Fruit fly (Drosophila melanogaster) whole organism, prepupa: Measurements from ENCODE around the gene eIF3l.

Source experiments
- CG10631 ChIP-seq: fragments of 200-800 bp; sonication (Bioruptor generic); optimal IDR thresholded peaks from 2 replicates; lab custom pipeline; 2016; ENCODE audit warnings: missing biosample characterization, missing genetic modification characterization
- CG10669 ChIP-seq: fragments of 200-800 bp; sonication (Bioruptor generic); optimal IDR thresholded peaks from 3 replicates; lab custom pipeline; 2018; ENCODE audit warnings: missing biosample characterization, mild to moderate bottlenecking, missing genetic modification characterization, moderate library complexity
- CG11762 ChIP-seq: fragments of 200-800 bp; sonication (Bioruptor generic); optimal IDR thresholded peaks from 3 replicates; lab custom pipeline; 2016; ENCODE audit warnings: missing biosample characterization, missing genetic modification characterization; ENCODE audit not compliant: insufficient read depth
- CG15336 ChIP-seq: fragments of 200-800 bp; sonication (Bioruptor generic); IDR thresholded peaks from 2 replicates; pipeline ENCODE4 v1.3.6; 2022; ENCODE audit warnings: missing biosample characterization, missing genetic modification characterization
- CG1621 ChIP-seq: fragments of 200-800 bp; sonication (Bioruptor generic); optimal IDR thresholded peaks from 3 replicates; lab custom pipeline; 2018; ENCODE audit warnings: missing biosample characterization, mild to moderate bottlenecking, missing genetic modification characterization
- CG3032 ChIP-seq: fragments of 200-800 bp; optimal IDR thresholded peaks from 2 replicates; lab custom pipeline; 2019; ENCODE audit warnings: missing biosample characterization, mild to moderate bottlenecking, missing genetic modification characterization, moderate library complexity
- CG32006 ChIP-seq: fragments of 200-800 bp; sonication (Bioruptor generic); optimal IDR thresholded peaks from 3 replicates; lab custom pipeline; 2017; ENCODE audit warnings: missing biosample characterization, mild to moderate bottlenecking, missing genetic modification characterization
- CG34406 ChIP-seq: fragments of 200-800 bp; sonication (Bioruptor generic); optimal IDR thresholded peaks from 3 replicates; lab custom pipeline; 2016; ENCODE audit warnings: missing biosample characterization, missing genetic modification characterization
- CG3919 ChIP-seq: fragments of 200-800 bp; sonication (Bioruptor generic); optimal IDR thresholded peaks from 3 replicates; lab custom pipeline; 2016; ENCODE audit warnings: missing biosample characterization, missing genetic modification characterization
- CG4318 ChIP-seq: fragments of 200-800 bp; sonication (Bioruptor generic); optimal IDR thresholded peaks from 3 replicates; lab custom pipeline; 2017; ENCODE audit warnings: missing biosample characterization, mild to moderate bottlenecking, missing genetic modification characterization
- CG6163 ChIP-seq: fragments of 200-800 bp; sonication (Bioruptor generic); IDR thresholded peaks from 3 replicates; pipeline ENCODE4 v1.3.6; 2022; ENCODE audit warnings: missing biosample characterization, missing genetic modification characterization
- CG6276 ChIP-seq: fragments of 200-800 bp; sonication (Bioruptor generic); optimal IDR thresholded peaks from 2 replicates; lab custom pipeline; 2017; ENCODE audit warnings: missing biosample characterization, mild to moderate bottlenecking, missing genetic modification characterization
- CG6792 ChIP-seq: fragments of 200-800 bp; sonication (Bioruptor generic); optimal IDR thresholded peaks from 3 replicates; lab custom pipeline; 2016; ENCODE audit warnings: missing biosample characterization, missing genetic modification characterization
- CG6854 ChIP-seq: fragments of 200-800 bp; sonication (Bioruptor generic); optimal IDR thresholded peaks from 2 replicates; lab custom pipeline; 2017; ENCODE audit warnings: missing biosample characterization, mild to moderate bottlenecking, missing genetic modification characterization
- CG7368 ChIP-seq: fragments of 200-800 bp; sonication (Bioruptor generic); optimal IDR thresholded peaks from 3 replicates; lab custom pipeline; 2016; ENCODE audit warnings: missing biosample characterization, missing genetic modification characterization
- CG8119 ChIP-seq: fragments of 200-800 bp; sonication (Bioruptor generic); IDR thresholded peaks from 3 replicates; pipeline ENCODE4 v1.3.6; 2022; ENCODE audit warnings: missing biosample characterization, missing genetic modification characterization
- CG8319 ChIP-seq: fragments of 200-800 bp; sonication (Bioruptor generic); optimal IDR thresholded peaks from 3 replicates; lab custom pipeline; 2016; ENCODE audit warnings: missing biosample characterization, missing genetic modification characterization
- CG8632 ChIP-seq: fragments of 200-800 bp; sonication (Bioruptor generic); optimal IDR thresholded peaks from 3 replicates; lab custom pipeline; 2016; ENCODE audit warnings: missing biosample characterization, missing genetic modification characterization
- Eip78C ChIP-seq: fragments of 200-800 bp; sonication (Bioruptor generic); peaks from one replicate; lab custom pipeline; 2016; ENCODE audit warnings: missing biosample characterization, missing genetic modification characterization
- Ets96B ChIP-seq: fragments of 200-800 bp; optimal IDR thresholded peaks from 2 replicates; lab custom pipeline; 2019; ENCODE audit warnings: missing biosample characterization, mild to moderate bottlenecking, missing genetic modification characterization, moderate library complexity
- Gug ChIP-seq: fragments of 200-800 bp; sonication (Bioruptor generic); IDR thresholded peaks from 2 replicates; pipeline ENCODE4 v1.3.6; 2022; ENCODE audit warnings: missing biosample characterization, missing genetic modification characterization
- Hr38 ChIP-seq: sonication (Bioruptor generic); optimal IDR thresholded peaks from 2 replicates; lab custom pipeline; 2016; ENCODE audit warnings: missing biosample characterization, missing genetic modification characterization
- Hr4 ChIP-seq: fragments of 200-800 bp; sonication (Bioruptor generic); optimal IDR thresholded peaks from 3 replicates; lab custom pipeline; 2016; ENCODE audit warnings: missing biosample characterization, missing genetic modification characterization
- Lpt ChIP-seq: fragments of 200-800 bp; sonication (Bioruptor generic); optimal IDR thresholded peaks from 3 replicates; lab custom pipeline; 2016; ENCODE audit warnings: missing biosample characterization, missing genetic modification characterization
- OdsH ChIP-seq: fragments of 200-800 bp; sonication (Bioruptor generic); optimal IDR thresholded peaks from 3 replicates; lab custom pipeline; 2016; ENCODE audit warnings: missing biosample characterization, missing genetic modification characterization
- Smox ChIP-seq: fragments of 200-800 bp; sonication (Bioruptor generic); optimal IDR thresholded peaks from 3 replicates; lab custom pipeline; 2016; ENCODE audit warnings: missing biosample characterization, missing genetic modification characterization
- Sox102F ChIP-seq: fragments of 200-800 bp; sonication (Bioruptor generic); optimal IDR thresholded peaks from 2 replicates; lab custom pipeline; 2016; ENCODE audit warnings: missing biosample characterization, mild to moderate bottlenecking, missing genetic modification characterization
- achi ChIP-seq: fragments of 200-800 bp; sonication (Bioruptor generic); optimal IDR thresholded peaks from 3 replicates; lab custom pipeline; 2016; ENCODE audit warnings: missing biosample characterization, missing genetic modification characterization
- acj6 ChIP-seq: fragments of 200-800 bp; sonication (Bioruptor generic); optimal IDR thresholded peaks from 3 replicates; lab custom pipeline; 2016; ENCODE audit warnings: missing biosample characterization, missing genetic modification characterization
- cyc ChIP-seq: fragments of 200-800 bp; sonication (Bioruptor generic); optimal IDR thresholded peaks from 3 replicates; lab custom pipeline; 2016; ENCODE audit warnings: missing biosample characterization, missing genetic modification characterization
- eg ChIP-seq: fragments of 200-800 bp; sonication (Bioruptor generic); IDR thresholded peaks from 3 replicates; pipeline ENCODE4 v1.3.6; 2022; ENCODE audit warnings: missing biosample characterization, missing genetic modification characterization
- esn ChIP-seq: fragments of 200-800 bp; sonication (Bioruptor generic); optimal IDR thresholded peaks from 2 replicates; lab custom pipeline; 2016; ENCODE audit warnings: missing biosample characterization, mild to moderate bottlenecking, missing genetic modification characterization, moderate library complexity
- fd59A ChIP-seq: fragments of 200-800 bp; sonication (Bioruptor generic); optimal IDR thresholded peaks from 2 replicates; lab custom pipeline; 2017; ENCODE audit warnings: missing biosample characterization, mild to moderate bottlenecking, missing genetic modification characterization, missing genetic modification reagents
- salr ChIP-seq, 2 experiments: fragments of 200-800 bp; sonication (Bioruptor generic); optimal IDR thresholded peaks; 3 replicates each; lab custom pipeline; 2016 to 2018; ENCODE audit warnings: missing biosample characterization in 2 of 2, missing genetic modification characterization in 2 of 2, mild to moderate bottlenecking in 1 of 2
- ss ChIP-seq, 2 experiments: fragments of 200-800 bp; sonication (Bioruptor generic); optimal IDR thresholded peaks; 2 replicates in 1 of 2; 3 replicates in 1 of 2; lab custom pipeline; 2017 to 2018; ENCODE audit warnings: mild to moderate bottlenecking in 2 of 2, missing biosample characterization in 2 of 2, missing genetic modification characterization in 2 of 2, moderate library complexity in 1 of 2
- svp ChIP-seq: fragments of 200-800 bp; sonication (Bioruptor generic); peaks from one replicate; lab custom pipeline; 2016; ENCODE audit warnings: missing biosample characterization, missing genetic modification characterization
- topi ChIP-seq: fragments of 200-800 bp; sonication (Bioruptor generic); optimal IDR thresholded peaks from 3 replicates; lab custom pipeline; 2016; ENCODE audit warnings: missing biosample characterization, missing genetic modification characterization

eIF3l gene

DNA sequence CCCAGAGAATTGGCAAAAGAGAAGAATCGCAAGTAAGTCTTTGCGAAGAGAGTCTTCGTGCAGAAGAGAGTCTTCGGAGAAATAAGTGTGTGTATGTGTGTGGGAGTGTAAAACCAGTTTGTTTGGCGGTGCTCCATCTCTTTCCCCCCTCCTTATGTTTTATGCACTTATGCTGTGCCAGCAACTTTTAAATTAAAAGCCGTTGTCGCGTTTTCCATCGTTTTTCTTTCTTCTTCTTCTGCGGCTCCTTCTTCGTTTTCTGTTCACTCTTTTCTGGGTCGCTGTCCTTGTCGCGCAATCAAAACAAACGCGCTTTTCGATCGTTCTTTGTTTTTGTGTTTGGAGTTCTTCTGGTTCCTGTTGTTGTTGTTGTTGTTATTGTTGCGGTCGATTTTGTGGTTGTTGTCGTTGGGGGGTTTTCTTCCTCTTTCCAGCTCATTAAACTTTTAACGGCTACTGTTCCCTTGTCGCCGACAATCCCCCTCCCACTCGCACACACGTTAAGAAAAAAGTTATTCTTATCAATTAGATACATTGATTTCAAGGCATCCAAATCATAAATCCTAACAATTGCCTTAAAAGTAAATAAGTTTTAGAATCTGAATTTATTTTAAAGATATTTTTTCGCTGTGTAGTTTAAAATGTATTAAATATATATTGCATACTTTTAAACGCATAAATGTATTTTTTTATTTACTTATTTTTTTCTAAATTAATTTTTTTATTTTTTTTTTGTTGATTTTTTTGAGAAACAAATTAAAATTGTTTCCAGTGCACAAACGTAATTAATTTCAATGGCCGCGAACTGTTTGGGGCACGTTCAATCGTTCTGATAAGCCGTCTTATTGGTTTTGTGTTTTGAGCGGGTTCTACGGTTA lies 34.6 kb downstream of the eIF3l start (continued):
- TF ChIP-seq CG6792 (peak; percentile 65), Sox102F (GFP tag; lab: Kevin White, UChicago) (peak; percentile 72), CG15336 (GFP tag; lab: Robert Waterston, UW) (peak; percentile 72), CG32006 (GFP tag; lab: Kevin White, UChicago) (peak; percentile 80), fd59A (GFP tag; lab: Kevin White, UChicago) (peak; percentile 26), Lpt (GFP tag; lab: Kevin White, UChicago) (peak; percentile 45), OdsH (peak; percentile 83), Smox (GFP tag; lab: Kevin White, UChicago) (peak; percentile 78), CG1621 (peak; percentile 21), CG7368 (GFP tag; lab: Kevin White, UChicago) (peak; percentile 58), topi (peak; percentile 82), cyc (GFP tag; lab: Kevin White, UChicago) (peak; percentile 77), CG10631 (GFP tag; lab: Kevin White, UChicago) (peak; percentile 60), CG34406 (peak; percentile 84), CG6854 (GFP tag; lab: Kevin White, UChicago) (peak; percentile 94), Hr38 (GFP tag; lab: Kevin White, UChicago) (no peak)

DNA sequence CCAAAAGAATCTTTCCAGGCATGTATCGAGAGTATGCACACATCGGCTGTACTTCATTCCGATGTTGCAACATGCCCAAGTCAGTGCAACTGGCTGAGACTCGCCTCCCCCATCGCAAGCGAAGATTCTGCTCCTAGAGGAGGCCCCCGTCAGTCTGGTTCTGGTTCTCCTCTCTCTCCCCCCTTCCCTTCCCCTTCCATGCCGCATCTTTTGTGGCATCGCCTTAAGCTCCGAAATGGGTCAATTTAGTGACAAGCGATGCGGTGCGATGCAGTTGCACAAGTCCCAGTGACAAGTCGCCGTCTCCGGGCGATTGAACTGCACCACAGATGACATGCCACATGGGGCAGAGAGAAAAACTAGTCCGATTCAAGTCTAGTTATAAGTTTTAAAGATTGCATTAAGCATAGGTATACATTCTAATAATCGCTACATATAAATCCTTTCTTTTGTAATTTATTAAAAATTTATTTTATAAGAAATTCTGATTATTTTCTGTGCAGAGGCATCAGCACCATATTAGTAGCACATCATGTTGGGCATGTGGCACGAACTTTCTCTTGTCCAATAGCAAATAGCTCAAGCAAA lies 36.8 kb downstream of the eIF3l start:
- TF ChIP-seq Smox (GFP tag; lab: Kevin White, UChicago) (no peak), Hr4 (GFP tag; lab: Kevin White, UChicago) (peak; percentile 41), CG6276 (GFP tag; lab: Kevin White, UChicago) (peak; percentile 38), CG8319 (GFP tag; lab: Kevin White, UChicago) (no peak), eg (GFP tag; lab: Robert Waterston, UW) (peak; percentile 73; the same call in 2 of the 3 replicates), CG8632 (GFP tag; lab: Kevin White, UChicago) (peak; percentile 9), CG4318 (GFP tag; lab: Kevin White, UChicago) (peak; percentile 54), CG7368 (GFP tag; lab: Kevin White, UChicago) (no peak), CG3919 (GFP tag; lab: Kevin White, UChicago) (peak; percentile 31), CG32006 (GFP tag; lab: Kevin White, UChicago) (peak; percentile 78), CG10631 (GFP tag; lab: Kevin White, UChicago) (peak; percentile 32), ss (GFP tag; optimal IDR thresholded peaks at IDR 0.05; lab: Kevin White, UChicago) (peak; percentile 3 to 28), acj6 (GFP tag; lab: Kevin White, UChicago) (peak; percentile 36), CG3032 (tag; lab: Kevin White, UChicago) (peak; percentile 20), CG15336 (GFP tag; lab: Robert Waterston, UW) (peak; percentile 74), CG34406 (peak; percentile 29), CG6163 (GFP tag; lab: Robert Waterston, UW) (peak; percentile 75), esn (no peak), CG8119 (GFP tag; lab: Robert Waterston, UW) (peak; percentile 65), CG6792 (no peak), Eip78C (GFP tag; lab: Kevin White, UChicago) (peak; percentile 83), CG6854 (GFP tag; lab: Kevin White, UChicago) (peak; percentile 22), CG11762 (GFP tag; lab: Kevin White, UChicago) (peak; percentile 11), achi (peak; percentile 55), Ets96B (tag; lab: Kevin White, UChicago) (peak; percentile 1), CG10669 (peak; percentile 7), Gug (GFP tag; lab: Robert Waterston, UW) (peak; percentile 20; the same call in 1 of the 2 replicates), svp (GFP tag; lab: Kevin White, UChicago) (no peak), salr (GFP tag; optimal IDR thresholded peaks at IDR 0.05; lab: Kevin White, UChicago) (peak in 1 of 2 experiments; percentile 40), OdsH (peak; percentile 34)
